Worm (Caenorhabditis elegans): ENCODE measurements around the gene srh-45.

srh-45 gene

ce11 chrV:11344112-11344511 is 39.3 kb upstream of the srh-45 start (continued):
- no peak for TF ChIP-seq C06A6.2 (GFP tag; conservative IDR thresholded peaks at IDR 0.05)
- TF ChIP-seq mel-28 (tag; optimal IDR thresholded peaks at IDR 0.05; ENCODE audit: borderline replicate concordance) = no peak

ce11 chrV:11341913-11342312 is 37.1 kb upstream of the srh-45 start, which contains the start of gene T02E9.5:
Gene T02E9.5, plus strand, starts transcription at chrV:11342233.
- TF ChIP-seq cebp-2 (GFP tag; IDR thresholded peaks at IDR 0.05) (no peak), somi-1 (GFP tag; optimal IDR thresholded peaks at IDR 0.05) (no peak), aptf-2 (GFP tag; conservative IDR thresholded peaks at IDR 0.05) (no peak), unc-130 (GFP tag; optimal IDR thresholded peaks at IDR 0.05) (no peak), nfyb-1 (GFP tag; IDR thresholded peaks at IDR 0.05) (no peak), Y56A3A.18 (GFP tag; IDR thresholded peaks at IDR 0.05) (no peak), hlh-12 (tag; optimal IDR thresholded peaks at IDR 0.05) (no peak), attf-5 (GFP tag; optimal IDR thresholded peaks at IDR 0.05) (no peak), ztf-28 (GFP tag; IDR thresholded peaks at IDR 0.05) (no peak), lir-1 (GFP tag; conservative IDR thresholded peaks at IDR 0.05) (no peak), T07F8.4 (tag; optimal IDR thresholded peaks at IDR 0.05) (no peak), zim-3 (tag; optimal IDR thresholded peaks at IDR 0.05) (no peak), nhr-27 (tag; optimal IDR thresholded peaks at IDR 0.05) (no peak)

ce11 chrV:11341130-11341675 is 36.4 kb upstream of the srh-45 start:
- TF ChIP-seq rcor-1 (GFP tag; IDR thresholded peaks at IDR 0.05) (no peak), F23B12.7 (tag; optimal IDR thresholded peaks at IDR 0.05; ENCODE audit: insufficient read depth) (no peak), akir-1 (GFP tag; optimal IDR thresholded peaks at IDR 0.05) (no peak), mxl-1 (tag; optimal IDR thresholded peaks at IDR 0.05) (no peak), nhr-90 (tag; optimal IDR thresholded peaks at IDR 0.05) (no peak), nfya-1 (tag; optimal IDR thresholded peaks at IDR 0.05; ENCODE audit: borderline replicate concordance, insufficient read depth) (no peak), cebp-2 (GFP tag; IDR thresholded peaks at IDR 0.05) (no peak), F37B4.10 (GFP tag; IDR thresholded peaks at IDR 0.05) (no peak), zfh-2 (GFP tag; conservative IDR thresholded peaks at IDR 0.05) (peak; percentile 93), K11D2.4 (GFP tag; IDR thresholded peaks at IDR 0.05) (no peak), dox-1 (GFP tag; IDR thresholded peaks at IDR 0.05) (0 out of 2 replicates have a peak, but pooled peaks have one; percentile 8), athp-1 (tag; optimal IDR thresholded peaks at IDR 0.05) (no peak), lin-26 (GFP tag; IDR thresholded peaks at IDR 0.05) (no peak), hsf-1 (GFP tag; IDR thresholded peaks at IDR 0.05) (no peak), attf-3 (GFP tag; conservative IDR thresholded peaks at IDR 0.05) (no peak), dpl-1 (GFP tag; optimal IDR thresholded peaks at IDR 0.05) (no peak), hmg-20 (GFP tag; IDR thresholded peaks at IDR 0.05) (no peak), ztf-26 (tag; optimal IDR thresholded peaks at IDR 0.05) (no peak), Y95B8A.8 (GFP tag; IDR thresholded peaks at IDR 0.05) (no peak), F55B11.4 (tag; optimal IDR thresholded peaks at IDR 0.05; ENCODE audit: borderline replicate concordance, insufficient read depth) (no peak), attf-5 (GFP tag; optimal IDR thresholded peaks at IDR 0.05) (no peak), him-1 (tag; optimal IDR thresholded peaks at IDR 0.05) (no peak), lin-54 (GFP tag; optimal IDR thresholded peaks at IDR 0.05) (no peak), ztf-3 (GFP tag; optimal IDR thresholded peaks at IDR 0.05) (no peak), nhr-27 (tag; optimal IDR thresholded peaks at IDR 0.05) (no peak), Y67H2A.10 (GFP tag; conservative IDR thresholded peaks at IDR 0.05) (no peak), pbrm-1 (GFP tag; IDR thresholded peaks at IDR 0.05) (no peak), C06A6.2 (GFP tag; conservative IDR thresholded peaks at IDR 0.05) (no peak), rec-8 (tag; optimal IDR thresholded peaks at IDR 0.05) (no peak), nhr-120 (GFP tag; IDR thresholded peaks at IDR 0.05) (no peak), lsl-1 (GFP tag; optimal IDR thresholded peaks at IDR 0.05) (no peak), hrde-1 (tag; optimal IDR thresholded peaks at IDR 0.05; ENCODE audit: borderline replicate concordance) (no peak), unc-62 (GFP tag; optimal IDR thresholded peaks at IDR 0.05) (no peak), ceh-27 (GFP tag; optimal IDR thresholded peaks at IDR 0.05) (no peak)
